Fruit fly (Drosophila melanogaster): Measurements from ENCODE around the gene Gr68a.
A peak's percentile ranks its signal among the peaks of the same experiment; 100 is the strongest.

The Gr68a gene

dm6 chr3L:11789773-11790172 lies 38.7 kb downstream of the Gr68a start, which contains the start of gene Pi3K68D (continued):
- TF ChIP-seq ssp (GFP tag; IDR thresholded peaks at IDR 0.05), result no peak
- TF ChIP-seq gro (GFP tag; optimal IDR thresholded peaks at IDR 0.05), result peak; percentile 69
- TF ChIP-seq Bgb (GFP tag; IDR thresholded peaks at IDR 0.05; ENCODE audit: partially characterized antibody), result peak; percentile 97
- TF ChIP-seq CG12659 (GFP tag; optimal IDR thresholded peaks at IDR 0.05), result peak; percentile 76
- no peak for TF ChIP-seq CG10654 (GFP tag; optimal IDR thresholded peaks at IDR 0.05)
- peak; percentile 86 for TF ChIP-seq sna (GFP tag; IDR thresholded peaks at IDR 0.05; ENCODE audit: partially characterized antibody)
- no peak for TF ChIP-seq gcm2 (GFP tag; optimal IDR thresholded peaks at IDR 0.05)
- TF ChIP-seq CG6854 (GFP tag; optimal IDR thresholded peaks at IDR 0.05), result no peak
- no peak for TF ChIP-seq gsb-n (tag; optimal IDR thresholded peaks at IDR 0.05)
- no peak for TF ChIP-seq Hr3 (GFP tag; optimal IDR thresholded peaks at IDR 0.05)
- no peak for TF ChIP-seq chm (GFP tag; IDR thresholded peaks at IDR 0.05)
- no peak for TF ChIP-seq Bdp1 (GFP tag; optimal IDR thresholded peaks at IDR 0.05)
- no peak for TF ChIP-seq bcd (GFP tag; optimal IDR thresholded peaks at IDR 0.05)
- TF ChIP-seq Antp (GFP tag; optimal IDR thresholded peaks at IDR 0.05), result no peak
- peak; percentile 99 for TF ChIP-seq chinmo (GFP tag; IDR thresholded peaks at IDR 0.05; ENCODE audit: partially characterized antibody)
- TF ChIP-seq mam (GFP tag; optimal IDR thresholded peaks at IDR 0.05), result peak; percentile 21
- no peak for TF ChIP-seq Meics (GFP tag; optimal IDR thresholded peaks at IDR 0.05)
- TF ChIP-seq exex (tag; optimal IDR thresholded peaks at IDR 0.05), result no peak
- TF ChIP-seq Ptx1 (GFP tag; IDR thresholded peaks at IDR 0.05), result no peak
- peak; percentile 6 for TF ChIP-seq CG7928 (GFP tag; optimal IDR thresholded peaks at IDR 0.05)
- TF ChIP-seq CG16779 (GFP tag; IDR thresholded peaks at IDR 0.05), result no peak
- peak; percentile 9 for TF ChIP-seq CG4854 (GFP tag; optimal IDR thresholded peaks at IDR 0.05)
- TF ChIP-seq CG11247 (GFP tag; IDR thresholded peaks at IDR 0.05), result 0 out of 2 replicates have a peak, but pooled peaks have one; percentile 6
- TF ChIP-seq eyg (GFP tag; optimal IDR thresholded peaks at IDR 0.05), result no peak
- no peak for TF ChIP-seq pfk (GFP tag; optimal IDR thresholded peaks at IDR 0.05)
- TF ChIP-seq CG9876 (GFP tag; optimal IDR thresholded peaks at IDR 0.05), result no peak
- TF ChIP-seq CG7987 (GFP tag; optimal IDR thresholded peaks at IDR 0.05), result peak; percentile 15
- no peak for TF ChIP-seq tll (GFP tag; optimal IDR thresholded peaks at IDR 0.05)
- TF ChIP-seq CG33213 (GFP tag; optimal IDR thresholded peaks at IDR 0.05), result peak; percentile 31
- no peak for TF ChIP-seq dysf (GFP tag; IDR thresholded peaks at IDR 0.05)
- TF ChIP-seq cwo (GFP tag; optimal IDR thresholded peaks at IDR 0.05), result no peak
- TF ChIP-seq Rx (GFP tag; IDR thresholded peaks at IDR 0.05), result no peak
- no peak for TF ChIP-seq salm (tag; optimal IDR thresholded peaks at IDR 0.05)
- no peak for TF ChIP-seq Ravus (GFP tag; IDR thresholded peaks at IDR 0.05)
- no peak for TF ChIP-seq danr (GFP tag; IDR thresholded peaks at IDR 0.05)
- no peak for TF ChIP-seq Hand (GFP tag; optimal IDR thresholded peaks at IDR 0.05)
- TF ChIP-seq Six4 (GFP tag; optimal IDR thresholded peaks at IDR 0.05), result no peak
- TF ChIP-seq CG11560 (tag; IDR thresholded peaks at IDR 0.05), result peak; percentile 49; the same call in 1 of the 3 replicates
- no peak for TF ChIP-seq prd (optimal IDR thresholded peaks at IDR 0.05)
- no peak for TF ChIP-seq prd (GFP tag; IDR thresholded peaks at IDR 0.05)
- no peak for TF ChIP-seq CG4820 (GFP tag; optimal IDR thresholded peaks at IDR 0.05)
- peak; percentile 97 for TF ChIP-seq BEAF-32 (GFP tag; optimal IDR thresholded peaks at IDR 0.05)

- TF ChIP-seq CG9727 (GFP tag; optimal IDR thresholded peaks at IDR 0.05) (no peak), MESR4 (GFP tag; optimal IDR thresholded peaks at IDR 0.05) (peak; percentile 18), CG1832 (GFP tag; optimal IDR thresholded peaks at IDR 0.05) (no peak), pfk (GFP tag; optimal IDR thresholded peaks at IDR 0.05) (no peak), CG8281 (tag; optimal IDR thresholded peaks at IDR 0.05) (no peak), CG12236 (GFP tag; optimal IDR thresholded peaks at IDR 0.05) (no peak), jigr1 (GFP tag; IDR thresholded peaks at IDR 0.05) (no peak), CG7987 (GFP tag; optimal IDR thresholded peaks at IDR 0.05) (no peak), CG16813 (GFP tag; IDR thresholded peaks at IDR 0.05; ENCODE audit: partially characterized antibody) (0 out of 3 replicates have a peak, but pooled peaks have one; percentile 25), CG14710 (tag; optimal IDR thresholded peaks at IDR 0.05) (peak; percentile 10), shn (GFP tag; optimal IDR thresholded peaks at IDR 0.05) (no peak), sug (tag; optimal IDR thresholded peaks at IDR 0.05) (no peak), stwl (tag; optimal IDR thresholded peaks at IDR 0.05) (peak; percentile 15)
Measured at dm6 chr3L:11793233-11793800, 42.2 kb downstream of the Gr68a start, which contains the start of the genes twy and CG10907. twy (minus strand) TSS chr3L:11793283. CG10907 (plus strand) TSS chr3L:11793514.

Data from whole organism, embryonic.